Worm (Caenorhabditis elegans): Measurements from ENCODE around the gene mms-19.

DNA sequence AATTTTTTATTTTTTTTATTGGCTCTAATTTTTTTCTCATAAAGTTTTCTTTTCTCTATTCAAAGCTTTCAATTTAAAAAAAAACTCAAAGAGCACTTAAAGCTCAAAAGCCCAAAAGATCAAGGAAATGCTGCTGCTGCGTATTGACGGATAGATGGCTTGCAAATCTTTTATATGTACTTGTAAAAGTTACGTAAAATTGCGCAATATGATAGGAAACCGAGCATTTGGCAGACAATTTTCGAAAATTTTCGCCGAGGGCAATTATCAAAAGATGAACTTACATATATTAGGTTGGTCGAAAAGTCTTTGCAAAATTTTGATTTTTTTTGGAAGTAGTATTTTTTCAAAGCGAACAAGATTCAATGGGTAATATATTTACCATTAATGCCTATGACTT is 34.3 kb downstream of the mms-19 start:
- TF ChIP-seq pha-4 (tag; optimal IDR thresholded peaks at IDR 0.05) (no peak), unc-62 (GFP tag; optimal IDR thresholded peaks at IDR 0.05) (no peak), mep-1 (tag; optimal IDR thresholded peaks at IDR 0.05) (no peak), snpc-4 (tag; optimal IDR thresholded peaks at IDR 0.05) (no peak), bed-3 (GFP tag; optimal IDR thresholded peaks at IDR 0.05) (no peak), blmp-1 (tag; optimal IDR thresholded peaks at IDR 0.05) (no peak), elt-1 (tag; optimal IDR thresholded peaks at IDR 0.05; ENCODE audit: borderline replicate concordance, insufficient read depth) (no peak), ztf-11 (tag; optimal IDR thresholded peaks at IDR 0.05) (no peak), mab-5 (tag; optimal IDR thresholded peaks at IDR 0.05) (no peak), nhr-76 (tag; optimal IDR thresholded peaks at IDR 0.05) (no peak), nhr-12 (tag; optimal IDR thresholded peaks at IDR 0.05) (no peak)
